Fruit fly (Drosophila melanogaster): ENCODE data around the gene alpha4GT1.

Gene alpha4GT1

dm6 chr2L:3037153-3037579 is 14.2 kb upstream of the alpha4GT1 start, which contains the start of the genes CG17260 and SerRS (continued):
- peak; percentile 77; the same call in 1 of the 3 replicates for TF ChIP-seq ci (GFP tag; IDR thresholded peaks at IDR 0.05)
- peak; percentile 77 for TF ChIP-seq CG30020 (tag; optimal IDR thresholded peaks at IDR 0.05)
- peak; percentile 35; the same call in 1 of the 2 replicates for TF ChIP-seq CG1024 (GFP tag; IDR thresholded peaks at IDR 0.05)
- peak; percentile 94 for TF ChIP-seq CG32532 (GFP tag; IDR thresholded peaks at IDR 0.05)
- peak; percentile 96 for TF ChIP-seq CG32772 (GFP tag; IDR thresholded peaks at IDR 0.05)
- TF ChIP-seq GATAe (GFP tag; conservative IDR thresholded peaks at IDR 0.05), result peak; percentile 75
- peak; percentile 82 for TF ChIP-seq CG11398 (GFP tag; optimal IDR thresholded peaks at IDR 0.05)
- peak; percentile 70; the same call in 2 of the 3 replicates for TF ChIP-seq Optix (GFP tag; IDR thresholded peaks at IDR 0.05)
- TF ChIP-seq H15 (GFP tag; IDR thresholded peaks at IDR 0.05), result peak; percentile 86
- peak; percentile 89 for TF ChIP-seq CG1647 (GFP tag; optimal IDR thresholded peaks at IDR 0.05)
- peak; percentile 93 for TF ChIP-seq trem (tag; optimal IDR thresholded peaks at IDR 0.05)
- 0 out of 2 replicates have a peak, but pooled peaks have one; percentile 23 for TF ChIP-seq aop (GFP tag; IDR thresholded peaks at IDR 0.05)
- TF ChIP-seq CG3838 (GFP tag; optimal IDR thresholded peaks at IDR 0.05), result peak; percentile 73
- TF ChIP-seq sisA (GFP tag; IDR thresholded peaks at IDR 0.05), result peak; percentile 94
- peak; percentile 95 for TF ChIP-seq CG13624 (GFP tag; optimal IDR thresholded peaks at IDR 0.05)
- TF ChIP-seq Oaz (GFP tag; IDR thresholded peaks at IDR 0.05), result peak; percentile 75
- no peak for TF ChIP-seq gsb-n (tag; optimal IDR thresholded peaks at IDR 0.05)
- peak; percentile 85 for TF ChIP-seq gcm (GFP tag; optimal IDR thresholded peaks at IDR 0.05)
- peak; percentile 59; the same call in 1 of the 2 replicates for TF ChIP-seq Dip2 (GFP tag; IDR thresholded peaks at IDR 0.05)
- peak; percentile 93 for TF ChIP-seq slou (GFP tag; optimal IDR thresholded peaks at IDR 0.05)
- TF ChIP-seq jigr1 (GFP tag; IDR thresholded peaks at IDR 0.05), result peak; percentile 85; the same call in 2 of the 3 replicates
- TF ChIP-seq tna (GFP tag; IDR thresholded peaks at IDR 0.05; ENCODE audit: partially characterized antibody), result no peak
- TF ChIP-seq CG10462 (GFP tag; optimal IDR thresholded peaks at IDR 0.05), result peak; percentile 85
- peak; percentile 95 for TF ChIP-seq CG9817 (tag; optimal IDR thresholded peaks at IDR 0.05)
- peak in 1 of 3 experiments; percentile 37 for TF ChIP-seq Stat92E (GFP tag; optimal IDR thresholded peaks at IDR 0.05)
- peak; percentile 94 for TF ChIP-seq CG7839 (tag; optimal IDR thresholded peaks at IDR 0.05)
- TF ChIP-seq CG11085 (GFP tag; IDR thresholded peaks at IDR 0.05), result peak; percentile 92
- peak; percentile 90 for TF ChIP-seq Side (GFP tag; optimal IDR thresholded peaks at IDR 0.05)
- no peak for TF ChIP-seq cg (GFP tag; optimal IDR thresholded peaks at IDR 0.05)
- peak; percentile 78; the same call in 2 of the 3 replicates for TF ChIP-seq CG3726 (GFP tag; IDR thresholded peaks at IDR 0.05)
- peak; percentile 99 for TF ChIP-seq Elba2 (GFP tag; optimal IDR thresholded peaks at IDR 0.05)
- peak; percentile 94 for TF ChIP-seq CG14667 (GFP tag; IDR thresholded peaks at IDR 0.05)
- peak; percentile 90 for TF ChIP-seq Fer1 (GFP tag; optimal IDR thresholded peaks at IDR 0.05)
- TF ChIP-seq Awh (GFP tag; IDR thresholded peaks at IDR 0.05), result peak; percentile 83
- peak; percentile 91 for TF ChIP-seq CG10543 (GFP tag; optimal IDR thresholded peaks at IDR 0.05)
- peak; percentile 88 for TF ChIP-seq Dad (GFP tag; optimal IDR thresholded peaks at IDR 0.05)
- peak; percentile 90 for TF ChIP-seq Fer2 (tag; optimal IDR thresholded peaks at IDR 0.05)
- peak; percentile 89 for TF ChIP-seq CG12104 (GFP tag; optimal IDR thresholded peaks at IDR 0.05)
- no peak for TF ChIP-seq Doc3 (GFP tag; IDR thresholded peaks at IDR 0.05; ENCODE audit: partially characterized antibody)
- TF ChIP-seq slp2 (GFP tag; optimal IDR thresholded peaks at IDR 0.05), result peak; percentile 91
- peak; percentile 75; the same call in 1 of the 2 replicates for TF ChIP-seq gt (GFP tag; IDR thresholded peaks at IDR 0.05)
- TF ChIP-seq CG16815 (GFP tag; optimal IDR thresholded peaks at IDR 0.05), result peak; percentile 91
- peak; percentile 95 for TF ChIP-seq CG34422 (GFP tag; IDR thresholded peaks at IDR 0.05)
- peak; percentile 80 for TF ChIP-seq CG31388 (GFP tag; optimal IDR thresholded peaks at IDR 0.05)
- TF ChIP-seq pb (GFP tag; optimal IDR thresholded peaks at IDR 0.05), result peak; percentile 77
- TF ChIP-seq CG14014 (GFP tag; IDR thresholded peaks at IDR 0.05), result peak; percentile 91
- peak; percentile 90 for TF ChIP-seq CG10366 (GFP tag; IDR thresholded peaks at IDR 0.05)
- peak; percentile 86 for TF ChIP-seq CG9727 (GFP tag; optimal IDR thresholded peaks at IDR 0.05)
- TF ChIP-seq eyg (GFP tag; optimal IDR thresholded peaks at IDR 0.05), result peak; percentile 76
- 0 out of 4 replicates have a peak, but pooled peaks have one; percentile 26 for TF ChIP-seq chinmo (GFP tag; IDR thresholded peaks at IDR 0.05; ENCODE audit: partially characterized antibody)
- TF ChIP-seq CG13775 (GFP tag; optimal IDR thresholded peaks at IDR 0.05), result peak; percentile 93

Data from whole organism, embryonic.